Fruit fly (Drosophila melanogaster) whole organism, embryonic: Measurements from ENCODE around the gene eIF3h.

Experiments used
- ATbp ChIP-seq: fragments of 200-800 bp; sonication (Bioruptor generic); optimal IDR thresholded peaks from 2 replicates; lab custom pipeline; 2017; ENCODE audit warnings: missing biosample characterization, mild to moderate bottlenecking, missing genetic modification characterization, missing genetic modification reagents
- Blimp-1 ChIP-seq: fragments of 200-800 bp; sonication (Bioruptor generic); optimal IDR thresholded peaks from 3 replicates; lab custom pipeline; 2018; ENCODE audit warnings: missing biosample characterization, missing genetic modification characterization, mild to moderate bottlenecking, moderate library complexity, missing genetic modification reagents
- CG11247 ChIP-seq: fragments of 200-800 bp; sonication (Bioruptor generic); IDR thresholded peaks from 2 replicates; pipeline ENCODE4 v1.3.6; 2022; ENCODE audit warnings: missing biosample characterization, missing genetic modification characterization
- CG12391 ChIP-seq: fragments of 200-800 bp; sonication (Bioruptor generic); optimal IDR thresholded peaks from 3 replicates; lab custom pipeline; 2018; ENCODE audit warnings: missing biosample characterization, mild to moderate bottlenecking, missing genetic modification characterization, moderate library complexity
- CG12744 ChIP-seq: fragments of 200-800 bp; sonication (Bioruptor generic); optimal IDR thresholded peaks from 2 replicates; lab custom pipeline; 2016; ENCODE audit warnings: missing biosample characterization, missing genetic modification characterization
- CG13894 ChIP-seq: fragments of 200-800 bp; sonication (Bioruptor generic); optimal IDR thresholded peaks from 3 replicates; lab custom pipeline; 2018; ENCODE audit warnings: missing biosample characterization, mild to moderate bottlenecking, missing genetic modification characterization, moderate library complexity
- CG15269 ChIP-seq: fragments of 200-800 bp; sonication (Bioruptor generic); optimal IDR thresholded peaks from 2 replicates; lab custom pipeline; 2018; ENCODE audit warnings: missing biosample characterization, mild to moderate bottlenecking, missing genetic modification characterization, moderate library complexity
- CG17385 ChIP-seq: fragments of 200-800 bp; sonication (Bioruptor generic); optimal IDR thresholded peaks from 3 replicates; lab custom pipeline; 2018; ENCODE audit warnings: missing biosample characterization, mild to moderate bottlenecking, missing genetic modification characterization
- CG1792 ChIP-seq: fragments of 200-800 bp; sonication (Bioruptor generic); optimal IDR thresholded peaks from 2 replicates; lab custom pipeline; 2016; ENCODE audit warnings: missing biosample characterization, missing genetic modification characterization
- CG18262 ChIP-seq: fragments of 200-800 bp; optimal IDR thresholded peaks from 3 replicates; lab custom pipeline; 2019; ENCODE audit warnings: missing biosample characterization, mild to moderate bottlenecking, missing genetic modification characterization, moderate library complexity
- CG18599 ChIP-seq: fragments of 200-800 bp; sonication (Bioruptor generic); optimal IDR thresholded peaks from 3 replicates; lab custom pipeline; 2017; ENCODE audit warnings: missing biosample characterization, missing genetic modification characterization, mild to moderate bottlenecking, moderate library complexity, missing genetic modification reagents
- CG2120 ChIP-seq: fragments of 200-800 bp; sonication (Bioruptor generic); optimal IDR thresholded peaks from 3 replicates; lab custom pipeline; 2016; ENCODE audit warnings: missing biosample characterization, missing genetic modification characterization
- CG31224 ChIP-seq: fragments of 200-800 bp; sonication (Bioruptor generic); IDR thresholded peaks from 2 replicates; pipeline ENCODE4 v1.3.6; 2022; ENCODE audit warnings: missing biosample characterization, missing genetic modification characterization
- CG5245 ChIP-seq: fragments of 200-800 bp; sonication (Bioruptor generic); optimal IDR thresholded peaks from 3 replicates; lab custom pipeline; 2016; ENCODE audit warnings: missing biosample characterization, missing genetic modification characterization
- CG6254 ChIP-seq: fragments of 200-800 bp; sonication (Bioruptor generic); optimal IDR thresholded peaks from 3 replicates; lab custom pipeline; 2017; ENCODE audit warnings: mild to moderate bottlenecking, missing biosample characterization, missing genetic modification reagents, missing genetic modification characterization
- CG6791 ChIP-seq: fragments of 200-800 bp; sonication (Bioruptor generic); IDR thresholded peaks from 3 replicates; pipeline ENCODE4 v1.3.6; 2022; ENCODE audit warnings: missing biosample characterization, missing genetic modification characterization; ENCODE audit not compliant: partially characterized antibody
- CG7357 ChIP-seq: fragments of 200-800 bp; sonication (Bioruptor generic); IDR thresholded peaks from 3 replicates; pipeline ENCODE4 v1.3.6; 2022; ENCODE audit warnings: missing biosample characterization, missing genetic modification characterization
- CG7839 ChIP-seq: fragments of 200-800 bp; sonication (Bioruptor generic); optimal IDR thresholded peaks from 3 replicates; lab custom pipeline; 2018; ENCODE audit warnings: missing biosample characterization, mild to moderate bottlenecking, missing genetic modification characterization, moderate library complexity
- CG9727 ChIP-seq: fragments of 200-800 bp; sonication (Bioruptor generic); optimal IDR thresholded peaks from 3 replicates; lab custom pipeline; 2017; ENCODE audit warnings: missing biosample characterization, mild to moderate bottlenecking, missing genetic modification characterization
- CoRest ChIP-seq: fragments of 200-800 bp; sonication (Bioruptor generic); optimal IDR thresholded peaks from 3 replicates; lab custom pipeline; 2018; ENCODE audit warnings: missing biosample characterization, mild to moderate bottlenecking, missing genetic modification characterization, moderate library complexity
- HmgD ChIP-seq: fragments of 200-800 bp; sonication (Bioruptor generic); optimal IDR thresholded peaks from 3 replicates; lab custom pipeline; 2016; ENCODE audit warnings: missing biosample characterization, missing genetic modification characterization
- Hr39 ChIP-seq: fragments of >200 bp; optimal IDR thresholded peaks from 2 replicates; lab custom pipeline; 2017
- Lpt ChIP-seq: fragments of >200 bp; optimal IDR thresholded peaks from 2 replicates; lab custom pipeline; 2018; ENCODE audit warnings: missing biosample characterization, missing genetic modification characterization
- MESR4 ChIP-seq: fragments of 200-800 bp; sonication (Bioruptor generic); optimal IDR thresholded peaks from 2 replicates; lab custom pipeline; 2018; ENCODE audit warnings: missing biosample characterization, mild to moderate bottlenecking, missing genetic modification characterization, moderate library complexity
- NK7.1 ChIP-seq: fragments of 200-800 bp; sonication (Bioruptor generic); optimal IDR thresholded peaks from 3 replicates; lab custom pipeline; 2016; ENCODE audit warnings: missing biosample characterization, missing genetic modification characterization
- Neu2 ChIP-seq: fragments of 200-800 bp; sonication (Bioruptor generic); optimal IDR thresholded peaks from 3 replicates; lab custom pipeline; 2016; ENCODE audit warnings: missing biosample characterization, missing genetic modification characterization, borderline replicate concordance
- Nf-YC ChIP-seq: fragments of 200-800 bp; optimal IDR thresholded peaks from 3 replicates; lab custom pipeline; 2019; ENCODE audit warnings: missing biosample characterization, mild to moderate bottlenecking, missing genetic modification characterization, moderate library complexity
- PHDP ChIP-seq: fragments of 200-800 bp; sonication (Bioruptor generic); optimal IDR thresholded peaks from 3 replicates; lab custom pipeline; 2018; ENCODE audit warnings: missing biosample characterization, mild to moderate bottlenecking, missing genetic modification characterization, moderate library complexity
- Pdp1 ChIP-seq, 2 experiments: fragments of 200-800 bp; sonication (Bioruptor generic); optimal IDR thresholded peaks; 3 replicates each; lab custom pipeline; 2016; ENCODE audit warnings: missing biosample characterization in 2 of 2, missing genetic modification characterization in 2 of 2, mild to moderate bottlenecking in 1 of 2, moderate library complexity in 1 of 2
- Ssrp ChIP-seq: fragments of 200-800 bp; sonication (Bioruptor generic); optimal IDR thresholded peaks from 2 replicates; lab custom pipeline; 2018; ENCODE audit warnings: missing biosample characterization, mild to moderate bottlenecking, missing genetic modification characterization, moderate library complexity
- Taf1 ChIP-seq: fragments of 200-800 bp; sonication (Bioruptor generic); IDR thresholded peaks from 2 replicates; pipeline ENCODE4 v1.3.6; 2022; ENCODE audit warnings: missing biosample characterization, missing genetic modification characterization
- Trl ChIP-seq, 3 experiments: fragments of >200 bp in 2 of 3; fragments of 200-800 bp in 1 of 3; sonication (Bioruptor generic) in 1 of 3; optimal IDR thresholded peaks; 2 replicates in 1 of 3; 3 replicates in 2 of 3; lab custom pipeline; 2016 to 2017; ENCODE audit warnings: missing biosample characterization in 1 of 3, missing genetic modification characterization in 1 of 3
- Vsx1 ChIP-seq: fragments of 200-800 bp; sonication (Bioruptor generic); optimal IDR thresholded peaks from 2 replicates; lab custom pipeline; 2017; ENCODE audit warnings: missing biosample characterization, mild to moderate bottlenecking, missing genetic modification characterization, missing genetic modification reagents
- ap ChIP-seq: fragments of 200-800 bp; sonication (Bioruptor generic); IDR thresholded peaks from 2 replicates; pipeline ENCODE4 v1.3.6; 2022; ENCODE audit warnings: missing biosample characterization, missing genetic modification characterization
- az2 ChIP-seq: fragments of 200-800 bp; sonication (Bioruptor generic); optimal IDR thresholded peaks from 3 replicates; lab custom pipeline; 2016; ENCODE audit warnings: missing biosample characterization, missing genetic modification characterization
- br ChIP-seq: fragments of >200 bp; optimal IDR thresholded peaks from 2 replicates; lab custom pipeline; 2017
- chn ChIP-seq: fragments of 200-800 bp; sonication (Bioruptor generic); optimal IDR thresholded peaks from 2 replicates; lab custom pipeline; 2016; ENCODE audit warnings: missing biosample characterization, missing genetic modification characterization
- danr ChIP-seq: fragments of 200-800 bp; sonication (Bioruptor generic); IDR thresholded peaks from 2 replicates; pipeline ENCODE4 v1.3.6; 2022; ENCODE audit warnings: missing biosample characterization, missing genetic modification characterization
- dpn ChIP-seq, 2 experiments: fragments of 200-800 bp; sonication (Bioruptor generic); optimal IDR thresholded peaks; 3 replicates each; lab custom pipeline; 2016; ENCODE audit warnings: missing biosample characterization in 2 of 2, missing genetic modification characterization in 2 of 2
- gcm2 ChIP-seq: fragments of 200-800 bp; sonication (Bioruptor generic); optimal IDR thresholded peaks from 2 replicates; lab custom pipeline; 2016; ENCODE audit warnings: missing biosample characterization, missing genetic modification characterization
- gfzf ChIP-seq: fragments of 200-800 bp; sonication (Bioruptor generic); optimal IDR thresholded peaks from 2 replicates; lab custom pipeline; 2016; ENCODE audit warnings: missing biosample characterization, mild to moderate bottlenecking, missing genetic modification characterization, moderate library complexity
- kah ChIP-seq: fragments of 200-800 bp; sonication (Bioruptor generic); optimal IDR thresholded peaks from 2 replicates; lab custom pipeline; 2018; ENCODE audit warnings: missing biosample characterization, mild to moderate bottlenecking, missing genetic modification characterization
- ken ChIP-seq: fragments of 200-800 bp; sonication (Bioruptor generic); IDR thresholded peaks from 3 replicates; pipeline ENCODE4 v1.3.6; 2022; ENCODE audit warnings: missing biosample characterization, missing genetic modification characterization
- mam ChIP-seq: fragments of 200-800 bp; sonication (Bioruptor generic); optimal IDR thresholded peaks from 3 replicates; lab custom pipeline; 2016; ENCODE audit warnings: missing biosample characterization, missing genetic modification characterization
- mld ChIP-seq: fragments of 200-800 bp; sonication (Bioruptor generic); IDR thresholded peaks from 3 replicates; pipeline ENCODE4 v1.3.6; 2022; ENCODE audit warnings: missing biosample characterization, missing genetic modification characterization; ENCODE audit not compliant: partially characterized antibody
- nau ChIP-seq: fragments of 200-800 bp; sonication (Bioruptor generic); optimal IDR thresholded peaks from 3 replicates; lab custom pipeline; 2017; ENCODE audit warnings: missing biosample characterization, mild to moderate bottlenecking, missing genetic modification characterization, missing genetic modification reagents
- nmo ChIP-seq: fragments of 200-800 bp; sonication (Bioruptor generic); optimal IDR thresholded peaks from 2 replicates; lab custom pipeline; 2018; ENCODE audit warnings: missing biosample characterization, mild to moderate bottlenecking, missing genetic modification characterization, moderate library complexity
- ranshi ChIP-seq: fragments of 200-800 bp; sonication (Bioruptor generic); IDR thresholded peaks from 2 replicates; pipeline ENCODE4 v1.3.6; 2022; ENCODE audit warnings: missing biosample characterization, missing genetic modification characterization
- row ChIP-seq: fragments of 200-800 bp; sonication (Bioruptor generic); IDR thresholded peaks from 3 replicates; pipeline ENCODE4 v1.3.6; 2022; ENCODE audit warnings: missing biosample characterization, missing genetic modification characterization
- schlank ChIP-seq: fragments of 200-800 bp; sonication (Bioruptor generic); optimal IDR thresholded peaks from 2 replicates; lab custom pipeline; 2018; ENCODE audit warnings: missing biosample characterization, mild to moderate bottlenecking, missing genetic modification characterization
- twi ChIP-seq: fragments of 200-800 bp; optimal IDR thresholded peaks from 2 replicates; lab custom pipeline; 2019; ENCODE audit warnings: missing biosample characterization, mild to moderate bottlenecking, missing genetic modification characterization, moderate library complexity

Gene eIF3h

dm6 chr2L:5042076-5042475 lies 10.8 kb downstream of the eIF3h start (continued):
- peak in 1 of 2 experiments; percentile 6 for TF ChIP-seq Pdp1 (GFP tag; optimal IDR thresholded peaks at IDR 0.05; lab: Kevin White, UChicago)
- TF ChIP-seq CG5245 (GFP tag; lab: Kevin White, UChicago): no peak
- TF ChIP-seq CG12391 (tag; lab: Kevin White, UChicago): peak; percentile 42
- TF ChIP-seq CG17385 (GFP tag; lab: Kevin White, UChicago): peak; percentile 27
- no peak for TF ChIP-seq az2
- TF ChIP-seq row (GFP tag; lab: Robert Waterston, UW): peak; percentile 48
- no peak for TF ChIP-seq Blimp-1 (GFP tag; lab: Kevin White, UChicago)
- TF ChIP-seq PHDP (tag; lab: Kevin White, UChicago): peak; percentile 42
- TF ChIP-seq CG7839: peak; percentile 43
- TF ChIP-seq Neu2 (GFP tag; lab: Kevin White, UChicago): no peak
- no peak for TF ChIP-seq NK7.1 (GFP tag; lab: Kevin White, UChicago)
- peak; percentile 46 for TF ChIP-seq Ssrp
- no peak for TF ChIP-seq CG11247 (GFP tag; lab: Robert Waterston, UW)
- TF ChIP-seq CG15269 (tag; lab: Kevin White, UChicago): peak; percentile 23
- peak; percentile 73 for TF ChIP-seq twi (tag; lab: Kevin White, UChicago)
- peak; percentile 68 for TF ChIP-seq CG18262 (tag; lab: Kevin White, UChicago)
- TF ChIP-seq CoRest (tag; lab: Kevin White, UChicago): peak; percentile 54
- TF ChIP-seq kah (GFP tag; lab: Kevin White, UChicago): no peak
- TF ChIP-seq CG9727 (GFP tag; lab: Kevin White, UChicago): peak; percentile 36
- peak; percentile 27 for TF ChIP-seq nmo
- no peak for TF ChIP-seq Taf1 (GFP tag; lab: Robert Waterston, UW)
- peak; percentile 16 for TF ChIP-seq CG2120 (GFP tag; lab: Kevin White, UChicago)

dm6 chr2L:5037402-5037860 lies 15.5 kb downstream of the eIF3h start, which contains the start of the genes CG14042 and SP555:
TSS of gene CG14042 (plus strand) at chr2L:5037709.
TSS of gene SP555 (plus strand) at chr2L:5037709.
- TF ChIP-seq Nf-YC: peak; percentile 86
- TF ChIP-seq schlank: no peak
- no peak for TF ChIP-seq CG1792 (GFP tag; lab: Kevin White, UChicago)
- TF ChIP-seq ken (GFP tag; lab: Robert Waterston, UW): no peak
- no peak for TF ChIP-seq ranshi (GFP tag; lab: Robert Waterston, UW)
- TF ChIP-seq Hr39 (lab: Kevin White, UChicago): no peak
- TF ChIP-seq mam (GFP tag; lab: Kevin White, UChicago): no peak
- TF ChIP-seq br: no peak
- no peak for TF ChIP-seq CG31224 (GFP tag; lab: Robert Waterston, UW)
- TF ChIP-seq Trl (optimal IDR thresholded peaks at IDR 0.05; lab: Kevin White, UChicago): peak; percentile 28 to 35
- TF ChIP-seq Trl (GFP tag; optimal IDR thresholded peaks at IDR 0.05; lab: Kevin White, UChicago): no peak
- TF ChIP-seq dpn (GFP tag; optimal IDR thresholded peaks at IDR 0.05; lab: Kevin White, UChicago): no peak
- TF ChIP-seq MESR4 (GFP tag; lab: Kevin White, UChicago): no peak
- TF ChIP-seq CG6254 (GFP tag; lab: Kevin White, UChicago): no peak
- no peak for TF ChIP-seq danr (GFP tag; lab: Robert Waterston, UW)
- TF ChIP-seq CG18599: peak; percentile 12
- TF ChIP-seq CG12744 (GFP tag; lab: Kevin White, UChicago): no peak
- TF ChIP-seq gfzf: no peak
- TF ChIP-seq CG6791 (GFP tag; lab: Robert Waterston, UW): 0 out of 3 replicates have a peak, but pooled peaks have one; percentile 41
- TF ChIP-seq Lpt (GFP tag; lab: Kevin White, UChicago): no peak
- TF ChIP-seq nau (GFP tag; lab: Kevin White, UChicago): no peak
- no peak for TF ChIP-seq mld (GFP tag; lab: Robert Waterston, UW)
- TF ChIP-seq CG7357 (GFP tag; lab: Robert Waterston, UW): no peak
- peak; percentile 66 for TF ChIP-seq CG13894
- TF ChIP-seq ATbp (GFP tag; lab: Kevin White, UChicago): no peak
- no peak for TF ChIP-seq ap (GFP tag; lab: Robert Waterston, UW)
- TF ChIP-seq gcm2 (GFP tag; lab: Kevin White, UChicago): no peak
- no peak for TF ChIP-seq HmgD (GFP tag; lab: Kevin White, UChicago)
- TF ChIP-seq Vsx1 (GFP tag; lab: Kevin White, UChicago): no peak
- TF ChIP-seq chn (GFP tag; lab: Kevin White, UChicago): no peak
